Fruit fly (Drosophila melanogaster): ENCODE measurements around the gene Jhbp3.

DNA sequence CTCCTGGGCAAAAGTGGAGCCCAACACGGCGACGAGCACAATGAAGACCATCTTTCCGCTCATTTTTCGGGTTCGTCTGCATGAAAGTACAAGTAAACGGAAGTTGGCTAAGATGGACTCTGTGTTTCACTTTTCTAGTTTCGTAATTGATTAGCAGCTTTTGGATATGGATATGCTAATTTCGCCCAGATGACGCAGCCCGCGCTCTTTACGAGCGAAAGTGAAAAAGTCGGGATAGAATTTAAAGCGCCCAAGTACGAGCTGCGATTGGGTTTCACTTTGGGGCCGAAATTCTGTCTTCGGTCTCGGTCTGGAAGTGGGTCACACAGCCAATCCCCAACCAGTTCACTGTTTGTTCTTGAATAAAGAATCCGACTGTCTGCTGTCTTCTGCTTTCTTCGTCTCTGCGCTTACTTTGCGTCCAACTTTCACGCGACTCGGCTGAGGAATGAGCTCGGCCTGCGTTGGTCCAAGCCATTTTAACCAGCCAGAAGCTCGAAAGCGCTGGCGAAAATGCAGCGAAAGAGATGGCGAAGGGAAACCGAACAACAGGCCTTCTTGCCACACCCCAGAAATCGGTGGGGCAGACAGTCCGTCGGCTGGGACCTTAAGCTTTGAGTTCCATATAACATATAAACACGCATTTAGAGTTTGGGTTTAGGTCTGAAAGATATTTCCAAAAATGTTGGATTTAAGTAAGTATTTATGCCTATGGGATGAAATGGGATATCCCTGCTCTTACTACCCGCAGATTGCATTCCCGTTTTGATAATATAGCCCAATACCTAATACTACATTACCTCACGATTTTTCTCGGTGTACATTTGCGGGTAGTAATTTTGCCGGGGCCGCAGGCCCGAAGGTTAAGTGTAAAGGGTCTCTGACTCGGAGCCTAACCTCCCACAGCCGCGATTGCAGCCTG is 6.1 kb upstream of the Jhbp3 start, which contains the start of gene Jhbp2:
- TF ChIP-seq pan (optimal IDR thresholded peaks at IDR 0.05) (no peak), CG8478 (optimal IDR thresholded peaks at IDR 0.05) (no peak)

All from whole organism.